Worm (Caenorhabditis elegans) whole organism, early embryonic: ENCODE measurements around the gene C06H2.2.
"Not testable (repeated sequence)": the region's sequence is repeated elsewhere in the genome, so short reads cannot be mapped to it uniquely, and the experiment has no call there.

ENCODE experiments used
- B0310.2 ChIP-seq: sonication (generic microtip); optimal IDR thresholded peaks from 2 replicates; lab custom pipeline; 2016; ENCODE audit warnings: mild to moderate bottlenecking, missing genetic modification characterization, missing compliant biosample characterization
- F13C5.2 ChIP-seq: sonication (generic microtip); optimal IDR thresholded peaks from 2 replicates; lab custom pipeline; 2017; ENCODE audit warnings: mild to moderate bottlenecking, missing genetic modification characterization, inconsistent platforms, missing compliant biosample characterization
- aly-1 ChIP-seq: sonication (generic microtip); optimal IDR thresholded peaks from 2 replicates; lab custom pipeline; 2016; ENCODE audit warnings: missing genetic modification characterization, missing compliant biosample characterization
- ama-1 ChIP-seq: fragments of 150-350 bp; optimal IDR thresholded peaks from 2 replicates; lab custom pipeline; 2014
- ceh-13 ChIP-seq: fragments of 200-800 bp; sonication (Bioruptor generic); optimal IDR thresholded peaks from 2 replicates; lab custom pipeline; 2018; ENCODE audit warnings: mild to moderate bottlenecking, missing genetic modification characterization, missing compliant biosample characterization
- ceh-36 ChIP-seq: sonication (generic microtip); optimal IDR thresholded peaks from 2 replicates; lab custom pipeline; 2016; ENCODE audit warnings: missing genetic modification characterization, inconsistent platforms, missing compliant biosample characterization
- ets-7 ChIP-seq: sonication (generic microtip); optimal IDR thresholded peaks from 2 replicates; lab custom pipeline; 2016; ENCODE audit warnings: missing genotype, missing genetic modification characterization, missing compliant biosample characterization
- flt-1 ChIP-seq: fragments of 200-800 bp; sonication (Bioruptor generic); IDR thresholded peaks from 2 replicates; pipeline ENCODE4 v1.3.6; 2022; ENCODE audit warnings: missing genetic modification characterization, missing compliant biosample characterization
- hmbx-1 ChIP-seq: sonication (generic microtip); optimal IDR thresholded peaks from 2 replicates; lab custom pipeline; 2016; ENCODE audit warnings: mild to moderate bottlenecking, missing genetic modification characterization, missing compliant biosample characterization
- hmg-4 ChIP-seq: fragments of 200-800 bp; sonication (Bioruptor generic); optimal IDR thresholded peaks from 2 replicates; lab custom pipeline; 2018; ENCODE audit warnings: mild to moderate bottlenecking, missing genetic modification characterization, missing compliant biosample characterization
- hnd-1 ChIP-seq: sonication (generic microtip); optimal IDR thresholded peaks from 2 replicates; lab custom pipeline; 2016; ENCODE audit warnings: missing genetic modification characterization, missing compliant biosample characterization
- pes-1 ChIP-seq: fragments of 200-800 bp; sonication (Bioruptor generic); IDR thresholded peaks from 2 replicates; pipeline ENCODE4 v1.3.6; 2022; ENCODE audit warnings: missing genetic modification reagents, missing genetic modification characterization, missing compliant biosample characterization
- scrt-1 ChIP-seq: fragments of 200-800 bp; sonication (Bioruptor generic); IDR thresholded peaks from 2 replicates; pipeline ENCODE4 v1.3.6; 2022; ENCODE audit warnings: missing genetic modification characterization, missing compliant biosample characterization
- sea-1 ChIP-seq: fragments of 200-800 bp; sonication (Bioruptor generic); conservative IDR thresholded peaks from 2 replicates; pipeline ENCODE4 v1.3.6; 2022; ENCODE audit warnings: missing genetic modification characterization, missing compliant biosample characterization
- tbx-11 ChIP-seq: fragments of 200-800 bp; sonication (Bioruptor generic); IDR thresholded peaks from 2 replicates; pipeline ENCODE4 v1.3.6; 2022; ENCODE audit warnings: missing genetic modification characterization, missing compliant biosample characterization
- tbx-37 ChIP-seq: fragments of 200-800 bp; sonication (Bioruptor generic); conservative IDR thresholded peaks from 2 replicates; pipeline ENCODE4 v1.3.6; 2022; ENCODE audit warnings: missing genetic modification reagents, missing genetic modification characterization, missing compliant biosample characterization
- tra-4 ChIP-seq: sonication (generic microtip); optimal IDR thresholded peaks from 2 replicates; lab custom pipeline; 2017; ENCODE audit warnings: missing genetic modification characterization, missing compliant biosample characterization

C06H2.2 gene

ce11 chrV:11098599-11098998 lies 26.4 kb upstream of the C06H2.2 start, which contains the start of gene cdkl-1:
cdkl-1 (plus strand) TSS chrV:11098899.
- TF ChIP-seq flt-1 (no peak), tbx-11 (no peak), F13C5.2 (tag; lab: Kevin White, UChicago) (no peak), hnd-1 (no peak), tbx-37 (no peak), B0310.2 (no peak), hmbx-1 (tag; lab: Kevin White, UChicago) (no peak), scrt-1 (no peak), ets-7 (tag; lab: Kevin White, UChicago) (no peak), hmg-4 (GFP tag; lab: Kevin White, UChicago) (no peak), sea-1 (GFP tag; lab: Robert Waterston, UW) (no peak), pes-1 (no peak), tra-4 (tag; lab: Kevin White, UChicago) (no peak), ceh-36 (no peak), aly-1 (tag; lab: Kevin White, UChicago) (no peak)

ce11 chrV:11104408-11104807 lies 20.6 kb upstream of the C06H2.2 start:
- TF ChIP-seq aly-1 (tag; lab: Kevin White, UChicago) (no peak), F13C5.2 (tag; lab: Kevin White, UChicago) (no peak), flt-1 (no peak), hnd-1 (no peak), pes-1 (no peak), tbx-11 (no peak), scrt-1 (no peak), tra-4 (tag; lab: Kevin White, UChicago) (no peak), ets-7 (tag; lab: Kevin White, UChicago) (no peak), ama-1 (lab: Kevin White, UChicago) (no peak), hmg-4 (GFP tag; lab: Kevin White, UChicago) (no peak), ceh-13 (GFP tag; lab: Kevin White, UChicago) (no peak), hmbx-1 (tag; lab: Kevin White, UChicago) (no peak), tbx-37 (no peak), ceh-36 (no peak), B0310.2 (no peak), sea-1 (GFP tag; lab: Robert Waterston, UW) (no peak)

- not testable (repeated sequence) for TF ChIP-seq ets-7 (tag; lab: Kevin White, UChicago); sea-1 (GFP tag; lab: Robert Waterston, UW); ama-1 (lab: Kevin White, UChicago)
Observed at ce11 chrV:11109647-11110046, 15.4 kb upstream of the C06H2.2 start, which contains the start of gene Y42A5A.5. Y42A5A.5 (minus strand) TSS chrV:11109747.

ce11 chrV:11113041-11113574 lies 11.9 kb upstream of the C06H2.2 start, which contains the start of gene erfa-3:
erfa-3 (minus strand) TSS chrV:11113091.
- TF ChIP-seq F13C5.2 (tag; lab: Kevin White, UChicago) (peak; percentile 91), tbx-11 (peak; percentile 74; the same call in 1 of the 2 replicates), aly-1 (tag; lab: Kevin White, UChicago) (peak; percentile 76), hmg-4 (GFP tag; lab: Kevin White, UChicago) (peak; percentile 56), ceh-13 (GFP tag; lab: Kevin White, UChicago) (peak; percentile 60), hnd-1 (peak; percentile 55), ama-1 (lab: Kevin White, UChicago) (no peak), hmbx-1 (tag; lab: Kevin White, UChicago) (peak; percentile 48), ceh-36 (peak; percentile 51), B0310.2 (no peak), sea-1 (GFP tag; lab: Robert Waterston, UW) (peak; percentile 70; the same call in 1 of the 2 replicates), scrt-1 (peak; percentile 51; the same call in 1 of the 2 replicates), flt-1 (peak; percentile 49; the same call in 1 of the 2 replicates), ets-7 (tag; lab: Kevin White, UChicago) (peak; percentile 53), pes-1 (no peak), tra-4 (tag; lab: Kevin White, UChicago) (peak; percentile 62), tbx-37 (peak; percentile 61; the same call in 1 of the 2 replicates)

ce11 chrV:11113607-11114006 lies 11.4 kb upstream of the C06H2.2 start, which contains the start of gene math-33:
math-33 (plus strand) TSS chrV:11113907.
- TF ChIP-seq flt-1: no peak
- TF ChIP-seq ama-1 (lab: Kevin White, UChicago): no peak

ce11 chrV:11118179-11118725 lies 6.8 kb upstream of the C06H2.2 start:
- no peak for TF ChIP-seq F13C5.2 (tag; lab: Kevin White, UChicago)
- no peak for TF ChIP-seq tbx-37
- no peak for TF ChIP-seq hmbx-1 (tag; lab: Kevin White, UChicago)
- TF ChIP-seq ceh-36: no peak
- no peak for TF ChIP-seq tbx-11
- no peak for TF ChIP-seq tra-4 (tag; lab: Kevin White, UChicago)
- TF ChIP-seq B0310.2: no peak
- TF ChIP-seq pes-1: no peak
- no peak for TF ChIP-seq aly-1 (tag; lab: Kevin White, UChicago)
- no peak for TF ChIP-seq hmg-4 (GFP tag; lab: Kevin White, UChicago)
- no peak for TF ChIP-seq ceh-13 (GFP tag; lab: Kevin White, UChicago)
- TF ChIP-seq flt-1: no peak
- no peak for TF ChIP-seq scrt-1
- no peak for TF ChIP-seq ets-7 (tag; lab: Kevin White, UChicago)

- TF ChIP-seq hmg-4 (GFP tag; lab: Kevin White, UChicago): no peak
- no peak for TF ChIP-seq tbx-37
- no peak for TF ChIP-seq sea-1 (GFP tag; lab: Robert Waterston, UW)
- no peak for TF ChIP-seq flt-1
- no peak for TF ChIP-seq tbx-11
- TF ChIP-seq aly-1 (tag; lab: Kevin White, UChicago): no peak
- no peak for TF ChIP-seq scrt-1
- TF ChIP-seq ceh-13 (GFP tag; lab: Kevin White, UChicago): no peak
- no peak for TF ChIP-seq F13C5.2 (tag; lab: Kevin White, UChicago)
- no peak for TF ChIP-seq tra-4 (tag; lab: Kevin White, UChicago)
- TF ChIP-seq hmbx-1 (tag; lab: Kevin White, UChicago): no peak
- no peak for TF ChIP-seq ets-7 (tag; lab: Kevin White, UChicago)
Observed at ce11 chrV:11119294-11119755, 5.7 kb upstream of the C06H2.2 start, which contains the start of gene scb-1. scb-1 (minus strand) TSS chrV:11119705.
